Fruit fly (Drosophila melanogaster): ENCODE measurements around the gene CG9205.

- no peak for TF ChIP-seq CG8478 (optimal IDR thresholded peaks at IDR 0.05)
- no peak for TF ChIP-seq CTCF (optimal IDR thresholded peaks at IDR 0.05)
These were observed 12.9 kb upstream of the CG9205 start for dm6 chr3L:1021642-1022041.

Measured in S2 (cell line).